Fruit fly (Drosophila melanogaster): Measurements from ENCODE around the gene wap.

- no peak for TF ChIP-seq foxo (GFP tag; optimal IDR thresholded peaks at IDR 0.05)
- no peak for TF ChIP-seq CG32264 (GFP tag; optimal IDR thresholded peaks at IDR 0.05)
- TF ChIP-seq Dfd (GFP tag; optimal IDR thresholded peaks at IDR 0.05), result no peak
Measured at dm6 chrX:22490584-22490983, 35.4 kb upstream of the wap start.
